Fruit fly (Drosophila melanogaster): Measurements from ENCODE around the gene Ca-beta.

Gene Ca-beta

DNA sequence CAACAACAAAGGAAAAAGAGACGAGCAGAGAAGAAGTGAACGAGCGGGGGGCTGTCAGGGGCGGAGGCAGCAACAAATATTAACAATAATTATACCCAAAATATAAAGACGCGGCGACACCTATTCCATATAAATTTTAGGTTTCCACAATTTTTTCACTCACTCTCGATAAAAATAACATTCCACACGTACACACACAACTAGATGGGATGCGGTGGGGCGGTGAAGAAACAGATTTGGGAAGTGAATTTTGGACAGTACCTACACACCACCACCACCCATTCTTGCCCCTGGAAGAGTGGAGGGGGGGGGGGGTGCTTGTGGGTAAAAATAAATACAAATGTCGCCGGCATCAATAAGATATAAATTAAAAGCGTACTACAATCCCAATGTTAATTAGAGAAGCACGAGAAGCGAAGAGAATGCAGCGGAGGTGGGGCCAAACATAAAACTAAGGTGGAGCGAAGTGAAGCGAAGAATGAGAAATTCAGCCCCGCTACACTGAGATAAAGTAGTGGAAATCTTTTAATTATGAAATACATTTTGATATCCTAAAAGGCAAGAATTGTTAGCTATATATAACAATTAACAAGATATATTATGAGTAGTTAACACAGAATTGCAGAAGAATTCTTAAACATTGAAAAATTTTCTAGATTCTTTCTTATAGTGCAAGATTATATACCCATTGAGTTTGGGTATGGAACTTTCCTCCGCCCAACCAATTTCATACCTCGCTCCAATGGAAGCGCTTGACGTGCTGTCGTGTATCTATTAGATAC is 5.4 kb upstream of the Ca-beta start:
- TF ChIP-seq cic (GFP tag; optimal IDR thresholded peaks at IDR 0.05): no peak
- TF ChIP-seq Mnt (GFP tag; optimal IDR thresholded peaks at IDR 0.05): no peak
- TF ChIP-seq bab1 (GFP tag; optimal IDR thresholded peaks at IDR 0.05): no peak
- no peak for TF ChIP-seq CG11617 (GFP tag; optimal IDR thresholded peaks at IDR 0.05)
- peak; percentile 1 for TF ChIP-seq kay (GFP tag; ENCODE audit: borderline replicate concordance)

DNA sequence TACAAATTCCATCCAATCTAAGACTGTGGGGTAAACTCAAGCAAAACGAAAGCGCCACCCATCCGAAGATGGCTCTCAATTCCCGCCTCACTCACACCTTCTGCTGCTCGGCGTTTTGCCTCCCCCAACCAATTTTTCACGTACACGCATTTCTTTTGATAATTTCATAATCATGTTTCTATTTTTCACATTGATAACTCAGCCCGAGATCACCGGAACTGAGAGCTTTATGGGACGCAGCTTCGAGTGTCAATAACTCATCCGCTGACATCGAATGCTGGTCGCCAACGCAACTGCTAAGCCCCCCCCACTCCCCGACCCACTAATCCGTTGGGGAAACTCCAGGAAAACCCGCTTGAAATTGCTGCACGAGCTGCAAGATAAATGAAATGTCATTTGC is 4.1 kb upstream of the Ca-beta start:
- TF ChIP-seq CG7045 (GFP tag; optimal IDR thresholded peaks at IDR 0.05) (no peak), Hr96 (GFP tag; optimal IDR thresholded peaks at IDR 0.05) (no peak), CG12768 (GFP tag; optimal IDR thresholded peaks at IDR 0.05) (no peak), tj (GFP tag; optimal IDR thresholded peaks at IDR 0.05) (no peak), Mnt (GFP tag; optimal IDR thresholded peaks at IDR 0.05) (no peak), kay (GFP tag; ENCODE audit: borderline replicate concordance) (no peak), CG5204 (GFP tag; optimal IDR thresholded peaks at IDR 0.05) (no peak), CG33017 (tag; optimal IDR thresholded peaks at IDR 0.05) (no peak), Clk (GFP tag; optimal IDR thresholded peaks at IDR 0.05) (no peak), cnc (optimal IDR thresholded peaks at IDR 0.05) (no peak), pad (GFP tag; optimal IDR thresholded peaks at IDR 0.05) (no peak), toe (GFP tag; optimal IDR thresholded peaks at IDR 0.05) (no peak), CG7101 (tag; optimal IDR thresholded peaks at IDR 0.05) (no peak), bab1 (GFP tag; optimal IDR thresholded peaks at IDR 0.05) (no peak)

- TF ChIP-seq pad (GFP tag; optimal IDR thresholded peaks at IDR 0.05) (no peak), Clk (GFP tag; optimal IDR thresholded peaks at IDR 0.05) (no peak), CG11617 (GFP tag; optimal IDR thresholded peaks at IDR 0.05) (no peak), Hr96 (GFP tag; optimal IDR thresholded peaks at IDR 0.05) (no peak), CG12768 (GFP tag; optimal IDR thresholded peaks at IDR 0.05) (no peak), CG1620 (GFP tag; optimal IDR thresholded peaks at IDR 0.05) (no peak), Crg-1 (GFP tag; optimal IDR thresholded peaks at IDR 0.05) (no peak), CG33017 (tag; optimal IDR thresholded peaks at IDR 0.05) (no peak), toe (GFP tag; optimal IDR thresholded peaks at IDR 0.05) (no peak), tj (GFP tag; optimal IDR thresholded peaks at IDR 0.05) (no peak), CG7045 (GFP tag; optimal IDR thresholded peaks at IDR 0.05) (no peak), CG7101 (tag; optimal IDR thresholded peaks at IDR 0.05) (no peak), cnc (optimal IDR thresholded peaks at IDR 0.05) (no peak), kay (GFP tag; ENCODE audit: borderline replicate concordance) (no peak)
Observed at dm6 chr2L:11206604-11207238, 3.4 kb upstream of the Ca-beta start.

dm6 chr2L:11200734-11201133 is 2.6 kb downstream of the Ca-beta start:
- TF ChIP-seq bab1 (GFP tag; optimal IDR thresholded peaks at IDR 0.05) (no peak), CG11617 (GFP tag; optimal IDR thresholded peaks at IDR 0.05) (no peak), CG14711 (tag; optimal IDR thresholded peaks at IDR 0.05) (no peak), CG5204 (GFP tag; optimal IDR thresholded peaks at IDR 0.05) (no peak)

dm6 chr2L:11199068-11199467 is 4.3 kb downstream of the Ca-beta start:
- TF ChIP-seq CG7101 (tag; optimal IDR thresholded peaks at IDR 0.05) (no peak), CG33017 (tag; optimal IDR thresholded peaks at IDR 0.05) (no peak), CG5204 (GFP tag; optimal IDR thresholded peaks at IDR 0.05) (no peak), cnc (optimal IDR thresholded peaks at IDR 0.05) (no peak), kay (GFP tag; ENCODE audit: borderline replicate concordance) (no peak), tj (GFP tag; optimal IDR thresholded peaks at IDR 0.05) (no peak), Mnt (GFP tag; optimal IDR thresholded peaks at IDR 0.05) (no peak), toe (GFP tag; optimal IDR thresholded peaks at IDR 0.05) (no peak), Hr96 (GFP tag; optimal IDR thresholded peaks at IDR 0.05) (no peak), CG11617 (GFP tag; optimal IDR thresholded peaks at IDR 0.05) (no peak), bab1 (GFP tag; optimal IDR thresholded peaks at IDR 0.05) (no peak), CG7045 (GFP tag; optimal IDR thresholded peaks at IDR 0.05) (no peak), Clk (GFP tag; optimal IDR thresholded peaks at IDR 0.05) (no peak), CG12768 (GFP tag; optimal IDR thresholded peaks at IDR 0.05) (no peak), Crg-1 (GFP tag; optimal IDR thresholded peaks at IDR 0.05) (no peak), CG14711 (tag; optimal IDR thresholded peaks at IDR 0.05) (no peak), ovo (GFP tag; optimal IDR thresholded peaks at IDR 0.05) (no peak)

- TF ChIP-seq Clk (GFP tag; optimal IDR thresholded peaks at IDR 0.05) (no peak), tj (GFP tag; optimal IDR thresholded peaks at IDR 0.05) (no peak), CG7045 (GFP tag; optimal IDR thresholded peaks at IDR 0.05) (no peak), CG1620 (GFP tag; optimal IDR thresholded peaks at IDR 0.05) (no peak), Mnt (GFP tag; optimal IDR thresholded peaks at IDR 0.05) (no peak), CG12768 (GFP tag; optimal IDR thresholded peaks at IDR 0.05) (no peak), Hr96 (GFP tag; optimal IDR thresholded peaks at IDR 0.05) (no peak), toe (GFP tag; optimal IDR thresholded peaks at IDR 0.05) (no peak), CG33017 (tag; optimal IDR thresholded peaks at IDR 0.05) (no peak), cnc (optimal IDR thresholded peaks at IDR 0.05) (no peak), pad (GFP tag; optimal IDR thresholded peaks at IDR 0.05) (no peak), CG5204 (GFP tag; optimal IDR thresholded peaks at IDR 0.05) (no peak), CG11617 (GFP tag; optimal IDR thresholded peaks at IDR 0.05) (no peak), CG14711 (tag; optimal IDR thresholded peaks at IDR 0.05) (no peak), cic (GFP tag; optimal IDR thresholded peaks at IDR 0.05) (no peak)
Observed at dm6 chr2L:11196781-11197180, 6.6 kb downstream of the Ca-beta start.

Data from whole organism, adult.